Fruit fly (Drosophila melanogaster): ENCODE measurements around the gene CG9016.

DNA sequence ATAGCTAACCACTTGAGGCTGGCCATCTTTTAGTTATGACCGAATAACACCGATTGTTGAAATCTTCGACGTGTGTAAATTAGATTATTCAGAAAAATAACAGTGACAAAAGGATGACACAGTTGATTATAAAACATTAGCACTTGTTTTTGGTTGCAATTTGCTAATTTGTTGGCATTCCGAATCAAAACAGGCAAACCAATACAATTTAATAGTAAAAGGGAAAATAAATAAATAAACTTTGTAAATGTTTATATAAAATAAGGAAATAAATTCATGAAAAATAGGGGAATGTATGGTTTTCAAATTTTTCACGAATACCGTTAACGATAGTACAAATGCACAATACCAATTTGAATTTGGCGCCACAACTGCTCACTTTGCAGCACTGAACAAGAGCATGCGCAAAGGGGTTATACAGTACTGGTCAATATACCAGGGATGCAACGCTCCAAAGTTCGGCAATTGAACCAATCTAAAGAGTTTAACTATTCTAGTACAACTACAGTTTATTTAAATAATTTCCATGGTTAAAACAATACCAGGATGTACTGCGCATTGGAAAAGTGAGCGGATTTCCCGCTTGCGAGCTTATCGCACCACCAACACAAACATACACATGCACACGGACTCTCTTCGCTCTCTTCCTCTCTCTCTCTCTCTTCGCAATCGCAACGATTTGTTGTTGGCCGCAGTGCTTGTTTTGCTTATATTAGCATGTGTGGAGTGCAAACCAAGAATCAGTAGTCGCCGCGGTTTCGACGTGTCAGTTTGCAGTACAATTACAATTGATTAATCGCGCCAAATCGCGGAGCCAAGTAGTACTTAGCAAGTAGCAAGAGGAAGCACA is 20.0 kb upstream of the CG9016 start, which contains the start of the genes Sfp26Ad and Gpdh1:
- no peak for TF ChIP-seq Sin3A (optimal IDR thresholded peaks at IDR 0.05)
- TF ChIP-seq ttk (optimal IDR thresholded peaks at IDR 0.05) = no peak
- TF ChIP-seq psq (optimal IDR thresholded peaks at IDR 0.05) = no peak
- no peak for TF ChIP-seq insv (optimal IDR thresholded peaks at IDR 0.05)
